Fruit fly (Drosophila melanogaster) whole organism, larva: ENCODE measurements around the gene CG4098.

ENCODE experiments used
- noc ChIP-seq: fragments of 200-800 bp; sonication (Bioruptor generic); optimal IDR thresholded peaks from 3 replicates; lab custom pipeline; 2019; ENCODE audit warnings: missing biosample characterization, mild to moderate bottlenecking, missing genetic modification characterization, moderate library complexity

CG4098 gene

dm6 chr3L:16635566-16636210, 26.5 kb upstream of the CG4098 start:
- peak; percentile 65 for TF ChIP-seq noc (tag; lab: Kevin White, UChicago)

dm6 chr3L:16634529-16634928, 25.4 kb upstream of the CG4098 start:
- no peak for TF ChIP-seq noc (tag; lab: Kevin White, UChicago)

- TF ChIP-seq noc (tag; lab: Kevin White, UChicago) = no peak
Measured at dm6 chr3L:16634091-16634490, 24.9 kb upstream of the CG4098 start.

DNA sequence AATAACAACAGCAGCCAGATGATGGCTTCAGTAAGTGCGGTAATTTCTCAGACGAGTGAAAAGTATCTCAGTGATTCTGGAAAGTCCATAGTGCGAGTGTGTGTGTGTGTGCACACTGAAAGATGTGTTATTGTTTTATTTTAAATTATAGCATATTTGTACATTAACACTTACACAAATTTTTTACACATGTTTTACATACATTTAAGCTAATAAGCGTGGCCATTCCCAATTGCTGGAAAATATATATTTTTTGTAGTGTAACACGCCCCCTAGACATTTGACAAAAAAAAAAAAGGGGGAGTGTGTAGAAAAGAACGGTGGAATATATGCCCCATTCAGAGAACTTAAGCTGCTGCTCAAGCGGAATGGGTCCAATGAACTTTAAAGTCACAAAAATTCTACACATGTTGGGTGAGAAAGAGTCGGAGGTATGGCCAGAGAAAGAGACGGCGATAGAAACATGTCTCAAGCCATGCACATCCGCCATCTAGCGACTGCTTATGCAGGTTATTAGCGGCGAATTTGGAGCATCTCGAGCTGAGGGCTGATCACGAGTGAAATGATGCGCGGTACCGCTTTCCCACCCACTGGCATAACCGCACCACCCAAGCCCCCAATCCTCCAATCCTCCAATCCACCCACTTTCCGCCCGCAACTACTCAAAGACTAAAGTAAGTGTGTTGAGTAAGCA, 22.8 kb upstream of the CG4098 start:
- no peak for TF ChIP-seq noc (tag; lab: Kevin White, UChicago)

- no peak for TF ChIP-seq noc (tag; lab: Kevin White, UChicago)
Measured at dm6 chr3L:16629793-16630192, 20.6 kb upstream of the CG4098 start.

dm6 chr3L:16626199-16626598, 17.1 kb upstream of the CG4098 start:
- no peak for TF ChIP-seq noc (tag; lab: Kevin White, UChicago)

dm6 chr3L:16615132-16615709, 6.1 kb upstream of the CG4098 start, which contains the start of gene Mo25:
Mo25 (minus strand) TSS chr3L:16615472.
- no peak for TF ChIP-seq noc (tag; lab: Kevin White, UChicago)

dm6 chr3L:16612972-16613371, 3.8 kb upstream of the CG4098 start:
- peak; percentile 58 for TF ChIP-seq noc (tag; lab: Kevin White, UChicago)

DNA sequence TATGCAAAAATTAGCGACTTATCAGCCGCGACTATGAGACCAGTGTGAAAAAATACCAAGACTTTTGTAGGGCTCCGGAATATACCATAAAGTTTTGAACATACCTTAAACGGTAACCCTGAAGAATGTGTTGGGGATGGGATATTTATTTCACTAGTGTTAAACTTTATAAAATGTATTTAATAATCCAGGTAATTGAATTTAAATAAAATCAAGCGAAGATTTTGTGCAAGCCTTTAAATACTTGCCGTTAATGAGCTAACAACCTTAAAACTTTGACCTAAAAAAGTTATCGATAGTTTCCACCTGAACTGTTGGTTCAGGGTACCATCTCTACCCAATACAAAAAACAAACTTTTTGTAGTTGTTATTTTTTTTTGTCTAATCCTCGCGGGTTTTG, 3.0 kb upstream of the CG4098 start, which contains the start of gene CG4101:
CG4101 (plus strand) TSS at position 335 of the 400 bp plus-strand sequence.
- TF ChIP-seq noc (tag; lab: Kevin White, UChicago) = peak; percentile 86

dm6 chr3L:16610201-16610600, 1.1 kb upstream of the CG4098 start, which contains the start of gene Prosbeta6:
Prosbeta6 (minus strand) TSS chr3L:16610418.
- TF ChIP-seq noc (tag; lab: Kevin White, UChicago) = no peak

- TF ChIP-seq noc (tag; lab: Kevin White, UChicago) = peak; percentile 21
Measured at dm6 chr3L:16602736-16603144, 6.4 kb downstream of the CG4098 start, which contains the start of gene Arts. Arts (plus strand) TSS chr3L:16602851.

- no peak for TF ChIP-seq noc (tag; lab: Kevin White, UChicago)
Measured at dm6 chr3L:16594922-16595518, 14.1 kb downstream of the CG4098 start, which contains the start of the genes spd-2 and Apl. spd-2 (minus strand) TSS chr3L:16595014. Apl (plus strand) TSS chr3L:16595181.

DNA sequence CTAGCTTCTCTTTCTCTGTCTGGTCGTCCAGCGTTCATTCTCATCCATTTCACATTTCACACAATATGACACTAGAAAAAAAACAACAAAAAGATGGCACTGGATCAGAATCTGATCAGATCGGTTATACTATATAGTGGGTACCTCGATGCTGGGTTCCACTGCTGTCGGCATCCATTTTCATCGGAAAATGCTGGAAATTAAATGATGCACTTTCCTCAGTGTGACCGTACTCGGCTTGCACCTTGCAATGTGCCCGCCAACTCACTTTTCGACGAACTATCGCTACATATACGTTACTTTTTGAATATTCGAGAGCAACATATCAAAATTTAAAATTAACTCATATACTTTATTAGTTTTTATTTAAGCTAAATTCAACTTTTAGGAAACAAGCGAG, 18.3 kb downstream of the CG4098 start, which contains the start of gene tra:
tra (minus strand) TSS at position 191 of the 400 bp plus-strand sequence.
- TF ChIP-seq noc (tag; lab: Kevin White, UChicago) = no peak

DNA sequence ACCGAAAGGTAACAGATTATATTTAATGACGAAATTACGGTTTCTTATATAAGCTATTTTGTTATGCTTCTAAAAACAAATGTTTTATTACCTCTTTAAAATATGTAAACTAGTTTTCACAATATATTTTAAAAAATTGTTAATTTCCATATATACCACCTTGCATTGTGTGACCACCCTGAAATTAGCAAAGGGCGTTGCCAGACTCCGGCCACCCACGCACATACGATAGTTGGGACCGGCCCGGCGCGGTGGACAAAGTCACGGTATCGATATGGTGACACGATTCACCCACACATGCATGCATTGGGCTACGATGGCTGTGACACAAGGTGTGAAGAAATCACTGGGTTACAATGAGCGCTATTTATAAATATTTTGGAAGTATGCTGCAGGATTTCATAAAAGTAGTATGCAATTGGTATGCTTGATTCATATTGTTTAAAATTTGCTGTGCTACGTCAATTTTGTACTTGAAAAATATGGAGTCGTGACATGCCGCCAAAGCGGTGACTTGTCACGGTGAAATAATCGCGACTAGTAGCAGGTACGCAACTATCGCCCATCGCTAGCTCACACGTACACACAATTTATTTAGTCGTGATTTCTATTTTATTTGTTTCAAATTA, 21.0 kb downstream of the CG4098 start:
- TF ChIP-seq noc (tag; lab: Kevin White, UChicago) = peak; percentile 33

DNA sequence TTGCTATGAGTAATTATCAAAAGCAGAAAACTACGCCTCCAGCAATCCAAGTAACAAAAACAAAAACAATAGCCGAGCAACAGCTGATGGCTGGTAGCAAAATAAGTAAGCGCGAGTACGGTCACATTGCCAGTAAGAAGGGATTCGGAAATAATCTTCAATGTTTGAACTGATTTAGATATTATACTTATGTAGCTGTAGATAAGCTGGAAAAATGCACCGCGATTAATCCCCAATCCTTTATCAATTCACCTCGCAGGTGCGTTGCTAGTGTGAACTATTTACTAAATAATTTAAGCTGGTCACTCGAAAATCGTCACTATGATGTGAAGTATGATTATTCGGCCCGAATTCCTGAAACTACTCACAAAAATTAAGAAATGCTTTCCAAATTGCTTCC, 22.2 kb downstream of the CG4098 start, which contains the start of the genes Syx8 and CG32163:
Syx8 (minus strand) TSS at position 69 of the 400 bp plus-strand sequence.
CG32163 (plus strand) TSS at position 169 of the 400 bp plus-strand sequence.
- peak; percentile 22 for TF ChIP-seq noc (tag; lab: Kevin White, UChicago)
